Worm (Caenorhabditis elegans) whole organism, L4/young adult: ENCODE measurements around the gene str-141.

ENCODE experiments used
- W03F9.2 ChIP-seq: fragments of 150-350 bp; optimal IDR thresholded peaks from 2 replicates; lab custom pipeline; 2014; ENCODE audit warnings: missing biosample characterization, missing genetic modification characterization
- dao-5 ChIP-seq: sonication (generic microtip); optimal IDR thresholded peaks from 2 replicates; lab custom pipeline; 2016; ENCODE audit warnings: missing genotype, missing genetic modification characterization, moderate library complexity, missing compliant biosample characterization
- him-1 ChIP-seq: sonication (generic microtip); optimal IDR thresholded peaks from 2 replicates; lab custom pipeline; 2016; ENCODE audit warnings: missing genotype, missing genetic modification reagents, missing genetic modification characterization, missing compliant biosample characterization

The str-141 gene

ce11 chrV:11323720-11324119 lies at the start of gene str-141:
Gene str-141, minus strand, starts transcription at chrV:11323820.
- TF ChIP-seq W03F9.2 (tag; lab: Kevin White, UChicago): no peak
- no peak for TF ChIP-seq him-1 (tag; lab: Kevin White, UChicago)
- no peak for TF ChIP-seq dao-5 (tag; lab: Kevin White, UChicago)

ce11 chrV:11372284-11372878 lies 48.8 kb upstream of the str-141 start:
- no peak for TF ChIP-seq dao-5 (tag; lab: Kevin White, UChicago)
- TF ChIP-seq W03F9.2 (tag; lab: Kevin White, UChicago): no peak
- TF ChIP-seq him-1 (tag; lab: Kevin White, UChicago): no peak

ce11 chrV:11366129-11366528 lies 42.5 kb upstream of the str-141 start, which contains the start of gene dop-5:
Gene dop-5, minus strand, starts transcription at chrV:11366229.
- TF ChIP-seq W03F9.2 (tag; lab: Kevin White, UChicago) (no peak), dao-5 (tag; lab: Kevin White, UChicago) (no peak), him-1 (tag; lab: Kevin White, UChicago) (no peak)

- no peak for TF ChIP-seq W03F9.2 (tag; lab: Kevin White, UChicago)
- TF ChIP-seq dao-5 (tag; lab: Kevin White, UChicago): no peak
- no peak for TF ChIP-seq him-1 (tag; lab: Kevin White, UChicago)
Observed at ce11 chrV:11363575-11363974, 40.0 kb upstream of the str-141 start.

- no peak for TF ChIP-seq dao-5 (tag; lab: Kevin White, UChicago)
- TF ChIP-seq W03F9.2 (tag; lab: Kevin White, UChicago): no peak
- TF ChIP-seq him-1 (tag; lab: Kevin White, UChicago): no peak
Observed at ce11 chrV:11354264-11354663, 30.6 kb upstream of the str-141 start.

- TF ChIP-seq W03F9.2 (tag; lab: Kevin White, UChicago) (no peak), him-1 (tag; lab: Kevin White, UChicago) (no peak), dao-5 (tag; lab: Kevin White, UChicago) (no peak)
Observed at ce11 chrV:11352893-11353292, 29.3 kb upstream of the str-141 start, which contains the start of gene npr-25. Gene npr-25, minus strand, starts transcription at chrV:11352993.

- no peak for TF ChIP-seq dao-5 (tag; lab: Kevin White, UChicago)
- TF ChIP-seq him-1 (tag; lab: Kevin White, UChicago): no peak
- TF ChIP-seq W03F9.2 (tag; lab: Kevin White, UChicago): no peak
Observed at ce11 chrV:11351263-11351662, 27.6 kb upstream of the str-141 start.

ce11 chrV:11346912-11347311 lies 23.3 kb upstream of the str-141 start, which contains the start of gene grl-7:
Gene grl-7, minus strand, starts transcription at chrV:11347012.
- TF ChIP-seq him-1 (tag; lab: Kevin White, UChicago): no peak
- no peak for TF ChIP-seq dao-5 (tag; lab: Kevin White, UChicago)
- TF ChIP-seq W03F9.2 (tag; lab: Kevin White, UChicago): no peak

ce11 chrV:11344816-11345336 lies 21.3 kb upstream of the str-141 start:
- TF ChIP-seq W03F9.2 (tag; lab: Kevin White, UChicago) (no peak), him-1 (tag; lab: Kevin White, UChicago) (no peak), dao-5 (tag; lab: Kevin White, UChicago) (no peak)

ce11 chrV:11344112-11344511 lies 20.5 kb upstream of the str-141 start:
- TF ChIP-seq dao-5 (tag; lab: Kevin White, UChicago) (no peak), W03F9.2 (tag; lab: Kevin White, UChicago) (no peak), him-1 (tag; lab: Kevin White, UChicago) (no peak)

ce11 chrV:11341913-11342312 lies 18.3 kb upstream of the str-141 start, which contains the start of gene T02E9.5:
Gene T02E9.5, plus strand, starts transcription at chrV:11342233.
- TF ChIP-seq him-1 (tag; lab: Kevin White, UChicago): no peak
- TF ChIP-seq W03F9.2 (tag; lab: Kevin White, UChicago): no peak
- TF ChIP-seq dao-5 (tag; lab: Kevin White, UChicago): no peak

- TF ChIP-seq dao-5 (tag; lab: Kevin White, UChicago) (no peak), him-1 (tag; lab: Kevin White, UChicago) (no peak), W03F9.2 (tag; lab: Kevin White, UChicago) (no peak)
Observed at ce11 chrV:11341130-11341675, 17.6 kb upstream of the str-141 start.

- TF ChIP-seq dao-5 (tag; lab: Kevin White, UChicago) (no peak), him-1 (tag; lab: Kevin White, UChicago) (no peak), W03F9.2 (tag; lab: Kevin White, UChicago) (no peak)
Observed at ce11 chrV:11336877-11337276, 13.3 kb upstream of the str-141 start.
